Worm (Caenorhabditis elegans) whole organism, L4 larva: Measurements from ENCODE around the gene rfc-3.

Experiments used
- D1046.2 ChIP-seq: fragments of 200-800 bp; sonication (Bioruptor generic); IDR thresholded peaks from 2 replicates; pipeline ENCODE4 v1.3.6; 2022; ENCODE audit warnings: missing genetic modification characterization, missing compliant biosample characterization
- F49E8.2 ChIP-seq: sonication (generic microtip); optimal IDR thresholded peaks from 2 replicates; lab custom pipeline; 2016; ENCODE audit warnings: missing compliant biosample characterization, mild to moderate bottlenecking, missing genetic modification characterization, borderline replicate concordance
- ama-1 ChIP-seq: fragments of 150-350 bp; optimal IDR thresholded peaks from 2 replicates; lab custom pipeline; 2014; ENCODE audit warnings: inconsistent platforms, mixed read lengths
- ceh-82 ChIP-seq: sonication (generic microtip); optimal IDR thresholded peaks from 2 replicates; lab custom pipeline; 2017; ENCODE audit warnings: missing biosample characterization, missing genetic modification characterization
- daf-12 ChIP-seq: fragments of 150-350 bp; optimal IDR thresholded peaks from 2 replicates; lab custom pipeline; 2014; ENCODE audit warnings: missing biosample characterization, missing genetic modification reagents, missing genetic modification characterization
- fos-1 ChIP-seq: fragments of 150-350 bp; optimal IDR thresholded peaks from 2 replicates; lab custom pipeline; 2014; ENCODE audit warnings: missing biosample characterization, missing genetic modification characterization
- lsy-2 ChIP-seq, 2 experiments: fragments of 150-350 bp in 1 of 2; sonication (generic microtip) in 1 of 2; optimal IDR thresholded peaks; 2 replicates each; lab custom pipeline; 2014 to 2017; ENCODE audit warnings: missing biosample characterization in 2 of 2, missing genetic modification characterization in 2 of 2
- nhr-77 ChIP-seq: fragments of 150-350 bp; optimal IDR thresholded peaks from 2 replicates; lab custom pipeline; 2014; ENCODE audit warnings: missing biosample characterization, missing genetic modification characterization
- saeg-2 ChIP-seq: fragments of 200-800 bp; sonication (Bioruptor generic); IDR thresholded peaks from 2 replicates; pipeline ENCODE4 v1.3.6; 2022; ENCODE audit warnings: missing genetic modification reagents, missing genetic modification characterization, missing compliant biosample characterization
- snpc-4 ChIP-seq: fragments of 150-350 bp; optimal IDR thresholded peaks from 2 replicates; lab custom pipeline; 2014; ENCODE audit warnings: missing biosample characterization, missing genetic modification characterization
- tra-1 ChIP-seq: fragments of 200-800 bp; sonication (Bioruptor generic); IDR thresholded peaks from 2 replicates; pipeline ENCODE4 v1.3.6; 2022; ENCODE audit warnings: missing genetic modification reagents, missing genetic modification characterization, missing compliant biosample characterization
- unc-39 ChIP-seq: sonication (generic microtip); optimal IDR thresholded peaks from 2 replicates; lab custom pipeline; 2017; ENCODE audit warnings: missing biosample characterization, missing genetic modification characterization
- ztf-7 ChIP-seq: fragments of 150-350 bp; optimal IDR thresholded peaks from 2 replicates; lab custom pipeline; 2014; ENCODE audit warnings: missing biosample characterization, missing genetic modification characterization

DNA sequence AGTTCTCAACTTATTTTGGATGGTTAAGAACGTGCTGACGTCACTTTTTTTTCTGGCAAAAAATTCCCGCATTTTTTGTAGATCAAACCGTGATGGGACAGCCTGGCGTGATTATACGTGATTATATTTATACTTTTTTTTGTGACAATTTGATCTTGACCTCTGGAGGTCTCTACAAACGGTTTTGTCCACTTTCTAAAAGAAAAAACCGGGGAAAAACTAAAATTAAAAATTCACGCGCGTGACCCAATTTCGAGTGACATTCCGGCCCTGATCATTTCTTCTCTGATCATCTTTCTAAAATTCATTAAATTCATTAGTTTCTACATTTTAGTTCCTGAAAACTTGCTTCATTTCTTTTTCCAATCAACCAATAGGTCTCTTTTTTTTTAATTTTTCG, 9.3 kb downstream of the rfc-3 start, which contains the start of gene rde-11:
- TF ChIP-seq fos-1 (tag; lab: Kevin White, UChicago) (no peak), ztf-7 (no peak), saeg-2 (GFP tag; lab: Robert Waterston, UW) (no peak), F49E8.2 (tag; lab: Kevin White, UChicago) (no peak), snpc-4 (tag; lab: Kevin White, UChicago) (no peak), tra-1 (GFP tag; lab: Robert Waterston, UW) (no peak), lsy-2 (tag; optimal IDR thresholded peaks at IDR 0.05; lab: Kevin White, UChicago) (no peak), ama-1 (no peak), unc-39 (tag; lab: Kevin White, UChicago) (no peak), nhr-77 (no peak), ceh-82 (tag; lab: Kevin White, UChicago) (no peak), D1046.2 (GFP tag; lab: Robert Waterston, UW) (no peak), daf-12 (no peak)
